Fruit fly (Drosophila melanogaster) S2 (cell line): Measurements from ENCODE around the gene Jon99Fi.

Experiments used
- CG8478 ChIP-seq: fragments of >200 bp; optimal IDR thresholded peaks from 2 replicates; lab custom pipeline; 2018
- CTCF ChIP-seq, 2 experiments: fragments of >200 bp; optimal IDR thresholded peaks; 2 replicates each; lab custom pipeline; 2018

Gene Jon99Fi

dm6 chr3R:30505561-30506037 is 16.8 kb downstream of the Jon99Fi start, which contains the start of the genes PH4alphaSG1 and CG15539:
PH4alphaSG1 (minus strand) TSS chr3R:30505661.
CG15539 (plus strand) TSS chr3R:30505987.
- TF ChIP-seq CTCF (optimal IDR thresholded peaks at IDR 0.05; lab: Kevin White, UChicago) = no peak
- TF ChIP-seq CG8478 (lab: Kevin White, UChicago) = no peak

dm6 chr3R:30507723-30508122 is 19.0 kb downstream of the Jon99Fi start, which contains the start of gene CG34041:
CG34041 (plus strand) TSS chr3R:30508023.
- TF ChIP-seq CTCF (optimal IDR thresholded peaks at IDR 0.05; lab: Kevin White, UChicago) = no peak
- no peak for TF ChIP-seq CG8478 (lab: Kevin White, UChicago)

- TF ChIP-seq CG8478 (lab: Kevin White, UChicago) (no peak), CTCF (optimal IDR thresholded peaks at IDR 0.05; lab: Kevin White, UChicago) (no peak)
Observed at dm6 chr3R:30512114-30512513, 23.4 kb downstream of the Jon99Fi start, which contains the start of gene PH4alphaNE2. PH4alphaNE2 (minus strand) TSS chr3R:30512214.

- TF ChIP-seq CTCF (optimal IDR thresholded peaks at IDR 0.05; lab: Kevin White, UChicago) (no peak), CG8478 (lab: Kevin White, UChicago) (no peak)
Observed at dm6 chr3R:30514255-30514827, 25.6 kb downstream of the Jon99Fi start, which contains the start of the genes CG31524 and CG9698. CG31524 (minus strand) TSS chr3R:30514355. CG9698 (plus strand) TSS chr3R:30514777.

dm6 chr3R:30518274-30518873 is 29.6 kb downstream of the Jon99Fi start:
- TF ChIP-seq CG8478 (lab: Kevin White, UChicago) (no peak), CTCF (optimal IDR thresholded peaks at IDR 0.05; lab: Kevin White, UChicago) (no peak)

DNA sequence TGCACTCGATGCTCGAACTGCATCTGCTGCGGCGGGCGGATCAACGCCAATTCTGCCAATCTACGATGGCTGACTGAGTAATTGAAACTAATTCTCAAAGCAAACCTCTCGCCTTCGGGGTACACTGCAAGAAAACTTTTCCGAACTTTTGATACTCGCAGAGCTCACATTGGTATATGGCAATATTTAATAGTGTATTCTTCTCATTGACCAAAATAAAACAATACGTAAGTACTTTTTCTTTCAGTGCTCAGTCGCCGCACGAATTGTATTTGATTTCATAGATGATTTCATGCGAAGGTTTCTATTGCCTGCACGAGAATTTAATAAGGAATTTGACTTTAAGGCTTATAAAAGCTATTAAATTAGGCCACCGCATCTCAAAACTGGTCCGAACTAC is 36.9 kb downstream of the Jon99Fi start:
- TF ChIP-seq CG8478 (lab: Kevin White, UChicago) = no peak
- TF ChIP-seq CTCF (optimal IDR thresholded peaks at IDR 0.05; lab: Kevin White, UChicago) = no peak

DNA sequence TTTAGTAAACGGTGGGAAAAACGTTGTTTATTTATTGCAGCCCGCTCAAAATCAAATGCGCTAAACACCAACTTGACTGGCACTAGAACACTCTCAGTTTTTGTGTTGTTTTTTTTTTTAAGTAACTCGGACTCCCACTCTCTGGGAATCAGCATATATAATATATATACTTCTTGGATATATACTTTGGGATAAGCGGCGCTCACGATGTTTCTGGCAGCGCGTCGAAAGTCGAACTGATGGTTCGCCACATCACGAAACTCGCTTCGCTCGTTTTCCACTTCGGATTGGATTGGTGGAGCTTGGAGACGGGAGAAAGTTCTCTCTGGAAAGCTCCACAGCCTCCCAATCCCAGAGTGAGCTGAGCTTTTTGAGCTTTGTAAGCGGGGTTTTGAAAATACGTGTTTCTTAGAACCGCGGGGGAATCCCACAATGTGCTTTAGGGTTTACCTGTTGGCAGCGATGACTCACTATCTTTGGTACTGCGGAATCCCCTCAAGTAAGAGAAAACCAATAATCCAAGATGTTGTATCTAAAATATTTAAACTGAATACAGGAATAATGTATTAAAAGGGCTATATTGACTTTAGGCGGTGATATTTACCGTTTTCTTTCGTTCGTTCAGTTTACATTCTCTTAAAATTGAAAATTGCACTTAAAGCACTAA is 38.2 kb downstream of the Jon99Fi start, which contains the start of gene jdp:
Gene jdp (minus strand): TSS at position 239 of the 667 bp plus-strand sequence.
- TF ChIP-seq CTCF (optimal IDR thresholded peaks at IDR 0.05; lab: Kevin White, UChicago) (no peak), CG8478 (lab: Kevin White, UChicago) (no peak)

dm6 chr3R:30528692-30529305 is 40.0 kb downstream of the Jon99Fi start:
- TF ChIP-seq CTCF (optimal IDR thresholded peaks at IDR 0.05; lab: Kevin White, UChicago) (no peak), CG8478 (lab: Kevin White, UChicago) (no peak)

dm6 chr3R:30529570-30529969 is 40.8 kb downstream of the Jon99Fi start:
- TF ChIP-seq CTCF (optimal IDR thresholded peaks at IDR 0.05; lab: Kevin White, UChicago) (no peak), CG8478 (lab: Kevin White, UChicago) (no peak)

- TF ChIP-seq CTCF (optimal IDR thresholded peaks at IDR 0.05; lab: Kevin White, UChicago) (no peak), CG8478 (lab: Kevin White, UChicago) (no peak)
Observed at dm6 chr3R:30531129-30531708, 42.5 kb downstream of the Jon99Fi start.

dm6 chr3R:30531989-30532653 is 43.4 kb downstream of the Jon99Fi start, which contains the start of gene tmod:
tmod (plus strand) TSS chr3R:30532607.
- TF ChIP-seq CG8478 (lab: Kevin White, UChicago) = no peak
- no peak for TF ChIP-seq CTCF (optimal IDR thresholded peaks at IDR 0.05; lab: Kevin White, UChicago)

DNA sequence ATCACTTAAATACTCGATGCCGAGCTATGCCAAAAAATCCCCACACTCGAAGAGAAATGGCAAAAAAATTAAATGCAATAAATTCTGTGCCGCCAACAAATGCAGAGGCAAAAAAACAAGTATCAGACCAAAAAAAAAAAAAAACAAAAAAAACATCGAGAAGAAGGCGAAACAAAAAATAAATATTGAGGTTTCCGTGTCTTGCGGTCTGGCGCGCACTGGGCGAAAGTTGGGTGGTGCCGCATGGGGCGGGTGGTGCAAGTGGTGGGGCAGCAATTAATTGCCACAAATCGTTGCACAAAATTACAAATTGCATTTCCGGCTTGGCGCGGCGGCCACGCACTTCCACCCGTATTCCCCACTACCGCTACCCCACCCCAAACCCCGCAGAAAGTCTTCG is 45.7 kb downstream of the Jon99Fi start:
- TF ChIP-seq CTCF (optimal IDR thresholded peaks at IDR 0.05; lab: Kevin White, UChicago) = no peak
- no peak for TF ChIP-seq CG8478 (lab: Kevin White, UChicago)

dm6 chr3R:30536432-30536831 is 47.7 kb downstream of the Jon99Fi start:
- TF ChIP-seq CTCF (optimal IDR thresholded peaks at IDR 0.05; lab: Kevin White, UChicago) = no peak
- TF ChIP-seq CG8478 (lab: Kevin White, UChicago) = no peak
